Fruit fly (Drosophila melanogaster): ENCODE data around the gene RpL36A.
A peak's percentile ranks its signal among the peaks of the same experiment; 100 is the strongest.

RpL36A gene

dm6 chr2L:8042645-8043281 lies at the start of gene RpL36A (continued):
- TF ChIP-seq CG13287 (GFP tag; IDR thresholded peaks at IDR 0.05; ENCODE audit: partially characterized antibody): peak; percentile 78
- TF ChIP-seq Dbx (GFP tag; IDR thresholded peaks at IDR 0.05): peak; percentile 67; the same call in 2 of the 3 replicates
- TF ChIP-seq cwo (GFP tag; optimal IDR thresholded peaks at IDR 0.05): no peak
- peak; percentile 13; the same call in 1 of the 2 replicates for TF ChIP-seq E2f1 (GFP tag; IDR thresholded peaks at IDR 0.05)
- TF ChIP-seq CG4854 (GFP tag; optimal IDR thresholded peaks at IDR 0.05): no peak
- TF ChIP-seq CG10543 (GFP tag; optimal IDR thresholded peaks at IDR 0.05): peak; percentile 58
- peak; percentile 29 for TF ChIP-seq CG1529 (GFP tag; optimal IDR thresholded peaks at IDR 0.05)
- peak; percentile 34 for TF ChIP-seq CG7745 (tag; optimal IDR thresholded peaks at IDR 0.05)
- no peak for TF ChIP-seq Oaz (GFP tag; IDR thresholded peaks at IDR 0.05)
- TF ChIP-seq CG32767 (GFP tag; IDR thresholded peaks at IDR 0.05): no peak
- 0 out of 2 replicates have a peak, but pooled peaks have one; percentile 16 for TF ChIP-seq ara (GFP tag; IDR thresholded peaks at IDR 0.05)
- TF ChIP-seq CG10209 (GFP tag; optimal IDR thresholded peaks at IDR 0.05): peak; percentile 42
- TF ChIP-seq CG16813 (GFP tag; IDR thresholded peaks at IDR 0.05; ENCODE audit: partially characterized antibody): peak; percentile 93
- peak; percentile 6 for TF ChIP-seq trh (GFP tag; optimal IDR thresholded peaks at IDR 0.05)
- no peak for TF ChIP-seq cato (GFP tag; optimal IDR thresholded peaks at IDR 0.05; ENCODE audit: borderline replicate concordance)
- TF ChIP-seq CG8478 (optimal IDR thresholded peaks at IDR 0.05): no peak
- TF ChIP-seq gt (GFP tag; IDR thresholded peaks at IDR 0.05): no peak
- TF ChIP-seq ken (GFP tag; IDR thresholded peaks at IDR 0.05): peak; percentile 69
- peak; percentile 57 for TF ChIP-seq Hand (GFP tag; optimal IDR thresholded peaks at IDR 0.05)
- TF ChIP-seq CHES-1-like (GFP tag; optimal IDR thresholded peaks at IDR 0.05): peak; percentile 59
- peak; percentile 21 for TF ChIP-seq crc (GFP tag; optimal IDR thresholded peaks at IDR 0.05)
- 0 out of 3 replicates have a peak, but pooled peaks have one; percentile 11 for TF ChIP-seq C15 (GFP tag; IDR thresholded peaks at IDR 0.05)
- no peak for TF ChIP-seq H15 (GFP tag; IDR thresholded peaks at IDR 0.05)
- TF ChIP-seq CG3995 (GFP tag; optimal IDR thresholded peaks at IDR 0.05): peak; percentile 90
- peak; percentile 99 for TF ChIP-seq CG17802 (tag; optimal IDR thresholded peaks at IDR 0.05)
- peak; percentile 45 for TF ChIP-seq stc (GFP tag; IDR thresholded peaks at IDR 0.05)
- TF ChIP-seq odd (GFP tag; optimal IDR thresholded peaks at IDR 0.05): no peak
- TF ChIP-seq CG10366 (GFP tag; IDR thresholded peaks at IDR 0.05): peak; percentile 60
- no peak for TF ChIP-seq lola (GFP tag; optimal IDR thresholded peaks at IDR 0.05)
- TF ChIP-seq NfI (GFP tag; optimal IDR thresholded peaks at IDR 0.05): peak; percentile 83
- TF ChIP-seq ash1 (GFP tag; optimal IDR thresholded peaks at IDR 0.05): no peak
- peak; percentile 70 for TF ChIP-seq Doc3 (GFP tag; IDR thresholded peaks at IDR 0.05; ENCODE audit: partially characterized antibody)
- TF ChIP-seq CG7963 (GFP tag; IDR thresholded peaks at IDR 0.05; ENCODE audit: partially characterized antibody): peak; percentile 91
- TF ChIP-seq sr (GFP tag; IDR thresholded peaks at IDR 0.05): peak; percentile 30; the same call in 1 of the 3 replicates
- peak; percentile 4 for TF ChIP-seq twi (tag; optimal IDR thresholded peaks at IDR 0.05)
- no peak; the same call in 2 of the 3 replicates for TF ChIP-seq CG17361 (GFP tag; IDR thresholded peaks at IDR 0.05)
- TF ChIP-seq Sry-β (GFP tag; optimal IDR thresholded peaks at IDR 0.05): no peak
- TF ChIP-seq MBD-R2 (GFP tag; IDR thresholded peaks at IDR 0.05): peak; percentile 24; the same call in 1 of the 2 replicates
- TF ChIP-seq psq (GFP tag; optimal IDR thresholded peaks at IDR 0.05): no peak
- no peak for TF ChIP-seq chinmo (GFP tag; IDR thresholded peaks at IDR 0.05; ENCODE audit: partially characterized antibody)
- peak; percentile 100 for TF ChIP-seq MESR4 (GFP tag; optimal IDR thresholded peaks at IDR 0.05)
- peak; percentile 57 for TF ChIP-seq CG2120 (GFP tag; optimal IDR thresholded peaks at IDR 0.05)
- TF ChIP-seq Optix (GFP tag; IDR thresholded peaks at IDR 0.05): 0 out of 3 replicates have a peak, but pooled peaks have one; percentile 40
- peak; percentile 56 for TF ChIP-seq lilli (GFP tag; optimal IDR thresholded peaks at IDR 0.05)
- TF ChIP-seq klu (GFP tag; IDR thresholded peaks at IDR 0.05): no peak
- peak; percentile 52; the same call in 1 of the 2 replicates for TF ChIP-seq ranshi (GFP tag; IDR thresholded peaks at IDR 0.05)
- peak; percentile 81 for TF ChIP-seq chm (GFP tag; IDR thresholded peaks at IDR 0.05)
- no peak for TF ChIP-seq Abd-B (GFP tag; optimal IDR thresholded peaks at IDR 0.05)
- TF ChIP-seq B-H1 (GFP tag; IDR thresholded peaks at IDR 0.05): peak; percentile 27; the same call in 1 of the 3 replicates
